Worm (Caenorhabditis elegans): ENCODE measurements around the gene srbc-7.

The srbc-7 gene

ce11 chrV:7436911-7437310, 50.5 kb downstream of the srbc-7 start (continued):
- TF ChIP-seq T26A5.8 (tag; optimal IDR thresholded peaks at IDR 0.05) (no peak), ets-4 (GFP tag; optimal IDR thresholded peaks at IDR 0.05) (no peak), atf-7 (tag; optimal IDR thresholded peaks at IDR 0.05) (no peak), die-1 (tag; optimal IDR thresholded peaks at IDR 0.05) (peak; percentile 19), egl-18 (GFP tag; IDR thresholded peaks at IDR 0.05) (no peak), ztf-6 (GFP tag; IDR thresholded peaks at IDR 0.05) (no peak), hlh-26 (GFP tag; conservative IDR thresholded peaks at IDR 0.05) (no peak), pbrm-1 (GFP tag; IDR thresholded peaks at IDR 0.05) (no peak), nhr-120 (GFP tag; IDR thresholded peaks at IDR 0.05) (no peak), bed-1 (GFP tag; IDR thresholded peaks at IDR 0.05) (no peak), fkh-3 (tag; optimal IDR thresholded peaks at IDR 0.05) (peak; percentile 12), lin-54 (GFP tag; optimal IDR thresholded peaks at IDR 0.05) (no peak), ceh-100 (GFP tag; IDR thresholded peaks at IDR 0.05) (no peak), hmg-1.2 (GFP tag; IDR thresholded peaks at IDR 0.05) (no peak), nfya-2 (GFP tag; IDR thresholded peaks at IDR 0.05) (no peak)

- TF ChIP-seq ceh-79 (tag; optimal IDR thresholded peaks at IDR 0.05) (no peak), snpc-3.4 (tag; optimal IDR thresholded peaks at IDR 0.05) (no peak), Y53G8AR.9 (GFP tag; conservative IDR thresholded peaks at IDR 0.05) (0 out of 2 replicates have a peak, but pooled peaks have one; percentile 25), aptf-3 (GFP tag; IDR thresholded peaks at IDR 0.05) (no peak), xnd-1 (tag; optimal IDR thresholded peaks at IDR 0.05) (no peak)
Measured at ce11 chrV:7436509-7436908, 50.9 kb downstream of the srbc-7 start.

All from whole organism, young adult.